Fruit fly (Drosophila melanogaster) whole organism, adult: Measurements from ENCODE around the gene CG46281.

Experiments used
- CG11617 ChIP-seq: fragments of 200-800 bp; sonication (Bioruptor generic); optimal IDR thresholded peaks from 2 replicates; lab custom pipeline; 2017; ENCODE audit warnings: mild to moderate bottlenecking, missing biosample characterization, missing genetic modification reagents, missing genetic modification characterization
- CG12768 ChIP-seq: fragments of 200-800 bp; sonication (Bioruptor generic); optimal IDR thresholded peaks from 2 replicates; lab custom pipeline; 2017; ENCODE audit warnings: missing biosample characterization, missing genetic modification characterization, mild to moderate bottlenecking, moderate library complexity, missing genetic modification reagents
- kay ChIP-seq: fragments of 200-800 bp; sonication (Bioruptor generic); peaks from one replicate; lab custom pipeline; 2016; ENCODE audit warnings: missing biosample characterization, missing genetic modification characterization, borderline replicate concordance
- ovo ChIP-seq: fragments of 200-800 bp; sonication (Bioruptor generic); optimal IDR thresholded peaks from 2 replicates; lab custom pipeline; 2016; ENCODE audit warnings: missing biosample characterization, missing genetic modification characterization
- tj ChIP-seq: fragments of 200-800 bp; sonication (Bioruptor generic); optimal IDR thresholded peaks from 3 replicates; lab custom pipeline; 2017; ENCODE audit warnings: missing biosample characterization, mild to moderate bottlenecking, missing genetic modification characterization, moderate library complexity

DNA sequence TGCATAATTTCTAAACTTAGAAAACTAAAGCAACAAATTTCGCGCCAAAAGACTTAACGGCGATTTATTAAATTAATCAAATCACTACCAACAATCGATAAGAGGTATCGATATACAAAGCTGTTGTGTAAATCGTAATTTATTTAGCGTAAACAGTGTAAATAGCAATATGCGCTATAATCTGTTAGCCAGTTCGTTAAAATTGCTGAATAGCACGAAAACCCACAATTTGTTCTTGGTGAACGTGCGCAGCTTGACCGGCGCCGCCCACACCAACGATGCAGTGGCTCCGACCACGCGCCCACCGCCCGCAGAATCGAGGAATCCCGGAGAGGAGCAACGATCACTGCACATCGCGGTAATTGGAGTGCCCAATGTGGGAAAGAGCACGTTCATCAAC is 34.6 kb downstream of the CG46281 start, which contains the start of gene CG7488:
- TF ChIP-seq kay (GFP tag; lab: Kevin White, UChicago) (no peak), CG11617 (no peak), ovo (GFP tag; lab: Kevin White, UChicago) (no peak), CG12768 (GFP tag; lab: Kevin White, UChicago) (no peak), tj (no peak)
